Worm (Caenorhabditis elegans): Measurements from ENCODE around the gene T24C12.3.

DNA sequence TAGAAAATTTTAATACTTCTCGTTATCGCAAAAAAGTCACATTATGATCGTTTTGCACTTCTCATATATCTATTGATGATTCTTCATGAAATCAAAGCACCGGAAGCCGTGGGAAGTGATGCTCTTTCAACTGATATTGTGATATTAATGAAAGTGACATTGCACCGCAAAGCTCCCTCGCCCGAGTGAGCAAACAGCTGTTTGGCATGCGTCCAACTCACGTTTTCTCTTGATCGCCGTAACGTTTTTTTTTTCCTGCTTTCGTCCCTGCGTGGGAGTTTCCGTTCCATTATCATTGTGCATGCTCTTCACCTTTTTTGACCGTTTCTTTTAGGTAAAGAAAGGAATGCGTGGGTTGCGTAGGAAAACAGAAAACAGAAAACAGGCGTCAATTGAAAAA lies 14.8 kb downstream of the T24C12.3 start:
- TF ChIP-seq tbx-2 (tag; optimal IDR thresholded peaks at IDR 0.05) (no peak), nfya-1 (tag; optimal IDR thresholded peaks at IDR 0.05; ENCODE audit: insufficient read depth) (no peak), ama-1 (optimal IDR thresholded peaks at IDR 0.05) (no peak), lin-39 (tag; optimal IDR thresholded peaks at IDR 0.05) (no peak), nhr-25 (tag; optimal IDR thresholded peaks at IDR 0.05) (no peak), nhr-237 (tag; optimal IDR thresholded peaks at IDR 0.05) (no peak), sea-2 (GFP tag; optimal IDR thresholded peaks at IDR 0.05) (no peak), elt-1 (tag; optimal IDR thresholded peaks at IDR 0.05) (no peak), egl-5 (tag; optimal IDR thresholded peaks at IDR 0.05) (no peak), egl-27 (tag; optimal IDR thresholded peaks at IDR 0.05) (no peak), unc-62 (GFP tag; optimal IDR thresholded peaks at IDR 0.05) (no peak), fkh-2 (tag; optimal IDR thresholded peaks at IDR 0.05) (no peak), fos-1 (tag; optimal IDR thresholded peaks at IDR 0.05) (no peak)

Measured in whole organism, L3 larva.